Fruit fly (Drosophila melanogaster): ENCODE measurements around the gene CG9588.

- TF ChIP-seq Mnt (GFP tag; optimal IDR thresholded peaks at IDR 0.05): no peak
- TF ChIP-seq CG1620 (GFP tag; optimal IDR thresholded peaks at IDR 0.05): no peak
- no peak for TF ChIP-seq cic (GFP tag; optimal IDR thresholded peaks at IDR 0.05)
- TF ChIP-seq CG7045 (GFP tag; optimal IDR thresholded peaks at IDR 0.05): no peak
- no peak for TF ChIP-seq CG5204 (GFP tag; optimal IDR thresholded peaks at IDR 0.05)
- TF ChIP-seq kay (GFP tag; ENCODE audit: borderline replicate concordance): peak; percentile 30
- TF ChIP-seq pad (GFP tag; optimal IDR thresholded peaks at IDR 0.05): no peak
These were observed 10.5 kb downstream of the CG9588 start for dm6 chr3R:13665992-13666391.
